Fruit fly (Drosophila melanogaster): ENCODE results near the gene CG18666.

Gene CG18666

dm6 chr2L:10989162-10989561, 45.4 kb upstream of the CG18666 start, which contains the start of gene TTLL4A (continued):
- TF ChIP-seq dpn (GFP tag; optimal IDR thresholded peaks at IDR 0.05) (peak in 1 of 2 experiments; percentile 36), Xrp1 (GFP tag; IDR thresholded peaks at IDR 0.05) (no peak), Trl (optimal IDR thresholded peaks at IDR 0.05) (no peak), Trl (GFP tag; optimal IDR thresholded peaks at IDR 0.05) (peak; percentile 39), CG4617 (GFP tag; optimal IDR thresholded peaks at IDR 0.05; ENCODE audit: borderline replicate concordance) (peak; percentile 79), chm (GFP tag; IDR thresholded peaks at IDR 0.05) (no peak), vfl (GFP tag; optimal IDR thresholded peaks at IDR 0.05) (no peak), stwl (tag; optimal IDR thresholded peaks at IDR 0.05) (peak; percentile 62), Elba2 (GFP tag; optimal IDR thresholded peaks at IDR 0.05) (no peak), p53 (GFP tag; optimal IDR thresholded peaks at IDR 0.05) (no peak), bigmax (GFP tag; optimal IDR thresholded peaks at IDR 0.05) (no peak), luna (GFP tag; optimal IDR thresholded peaks at IDR 0.05) (no peak), fd64A (GFP tag; optimal IDR thresholded peaks at IDR 0.05) (no peak), gcm2 (GFP tag; optimal IDR thresholded peaks at IDR 0.05) (no peak), bbx (GFP tag; IDR thresholded peaks at IDR 0.05; ENCODE audit: partially characterized antibody) (peak; percentile 99), CG11247 (GFP tag; IDR thresholded peaks at IDR 0.05) (no peak), CG4404 (GFP tag; IDR thresholded peaks at IDR 0.05) (no peak), cato (GFP tag; optimal IDR thresholded peaks at IDR 0.05; ENCODE audit: borderline replicate concordance) (no peak), CG16813 (GFP tag; IDR thresholded peaks at IDR 0.05; ENCODE audit: partially characterized antibody) (peak; percentile 98), CG34224 (GFP tag; IDR thresholded peaks at IDR 0.05; ENCODE audit: partially characterized antibody) (peak; percentile 98), CG10431 (GFP tag; optimal IDR thresholded peaks at IDR 0.05) (no peak), Abd-B (GFP tag; optimal IDR thresholded peaks at IDR 0.05) (no peak), Jarid2 (GFP tag; optimal IDR thresholded peaks at IDR 0.05) (no peak), CG3838 (GFP tag; optimal IDR thresholded peaks at IDR 0.05) (no peak), CG3163 (GFP tag; optimal IDR thresholded peaks at IDR 0.05) (no peak), Stat92E (GFP tag; optimal IDR thresholded peaks at IDR 0.05) (no peak), h (optimal IDR thresholded peaks at IDR 0.05) (no peak), bsh (GFP tag; optimal IDR thresholded peaks at IDR 0.05) (no peak), CG10462 (GFP tag; optimal IDR thresholded peaks at IDR 0.05) (no peak), sna (GFP tag; IDR thresholded peaks at IDR 0.05; ENCODE audit: partially characterized antibody) (peak; percentile 97), Usf (GFP tag; optimal IDR thresholded peaks at IDR 0.05) (no peak), CG9876 (GFP tag; optimal IDR thresholded peaks at IDR 0.05) (no peak), CG32767 (GFP tag; IDR thresholded peaks at IDR 0.05) (no peak), insv (GFP tag; optimal IDR thresholded peaks at IDR 0.05) (no peak), trh (GFP tag; optimal IDR thresholded peaks at IDR 0.05) (no peak), Hr78 (GFP tag; optimal IDR thresholded peaks at IDR 0.05) (no peak), hth (optimal IDR thresholded peaks at IDR 0.05) (no peak), wor (GFP tag; IDR thresholded peaks at IDR 0.05) (no peak), NC2β (GFP tag; optimal IDR thresholded peaks at IDR 0.05) (no peak), ap (GFP tag; IDR thresholded peaks at IDR 0.05) (no peak), gt (GFP tag; IDR thresholded peaks at IDR 0.05) (no peak), br (optimal IDR thresholded peaks at IDR 0.05) (no peak), CG14965 (GFP tag; optimal IDR thresholded peaks at IDR 0.05; ENCODE audit: borderline replicate concordance) (no peak), CG11723 (GFP tag; optimal IDR thresholded peaks at IDR 0.05) (no peak), disco-r (GFP tag; optimal IDR thresholded peaks at IDR 0.05) (no peak), vnd (GFP tag; IDR thresholded peaks at IDR 0.05; ENCODE audit: partially characterized antibody) (peak; percentile 97), CG13296 (GFP tag; optimal IDR thresholded peaks at IDR 0.05) (no peak), CG12769 (tag; optimal IDR thresholded peaks at IDR 0.05) (no peak), sisA (GFP tag; IDR thresholded peaks at IDR 0.05) (no peak), CG15269 (tag; optimal IDR thresholded peaks at IDR 0.05) (no peak), ato (GFP tag; IDR thresholded peaks at IDR 0.05; ENCODE audit: partially characterized antibody) (peak; percentile 96), unpg (GFP tag; optimal IDR thresholded peaks at IDR 0.05) (no peak)

Measured in whole organism, embryonic.